Worm (Caenorhabditis elegans) whole organism, midembryonic: Measurements from ENCODE around the gene F32D8.12.

Experiments used
- T22C8.4 ChIP-seq: fragments of 200-800 bp; sonication (Bioruptor generic); IDR thresholded peaks from 2 replicates; pipeline ENCODE4 v1.3.6; 2022; ENCODE audit warnings: missing genetic modification characterization, missing compliant biosample characterization
- ref-1 ChIP-seq: fragments of 200-800 bp; sonication (Bioruptor generic); conservative IDR thresholded peaks from 2 replicates; pipeline ENCODE4 v1.3.6; 2022; ENCODE audit warnings: missing genetic modification reagents, missing genetic modification characterization, missing compliant biosample characterization

- TF ChIP-seq T22C8.4 (GFP tag; lab: Robert Waterston, UW), result no peak
- no peak for TF ChIP-seq ref-1 (GFP tag; lab: Robert Waterston, UW)
These were observed 15.8 kb downstream of the F32D8.12 start for ce11 chrV:10874938-10875599.
